Fruit fly (Drosophila melanogaster) whole organism, wandering third instar larva: ENCODE data around the gene PolQ.

Source experiments
- Abd-B ChIP-seq: fragments of >200 bp; optimal IDR thresholded peaks from 2 replicates; lab custom pipeline; 2017; ENCODE audit warnings: missing biosample characterization, missing genetic modification characterization
- CG32264 ChIP-seq: fragments of 200-800 bp; sonication (Bioruptor generic); optimal IDR thresholded peaks from 2 replicates; lab custom pipeline; 2016; ENCODE audit warnings: missing biosample characterization, missing genetic modification characterization
- CG9705 ChIP-seq: fragments of 200-800 bp; sonication (Bioruptor generic); optimal IDR thresholded peaks from 2 replicates; lab custom pipeline; 2018; ENCODE audit warnings: missing biosample characterization, mild to moderate bottlenecking, missing genetic modification characterization
- CrebA ChIP-seq: fragments of 200-800 bp; sonication (Bioruptor generic); optimal IDR thresholded peaks from 2 replicates; lab custom pipeline; 2016; ENCODE audit warnings: missing biosample characterization, mild to moderate bottlenecking, missing genetic modification characterization, borderline replicate concordance
- Dfd ChIP-seq: fragments of >200 bp; optimal IDR thresholded peaks from 2 replicates; lab custom pipeline; 2017; ENCODE audit warnings: missing biosample characterization, missing genetic modification characterization
- Dif ChIP-seq: fragments of 200-275, 200-300 bp; sonication (Bioruptor generic); optimal IDR thresholded peaks from 2 replicates; lab custom pipeline; 2018; ENCODE audit warnings: missing biosample characterization, missing genetic modification characterization; ENCODE audit not compliant: partially characterized antibody
- GATAd ChIP-seq: sonication (Bioruptor generic); optimal IDR thresholded peaks from 2 replicates; lab custom pipeline; 2016; ENCODE audit warnings: missing biosample characterization, missing genetic modification characterization
- HLH106 ChIP-seq: fragments of 200-800 bp; optimal IDR thresholded peaks from 3 replicates; lab custom pipeline; 2019; ENCODE audit warnings: missing biosample characterization, mild to moderate bottlenecking, missing genetic modification characterization, moderate library complexity
- Hnf4 ChIP-seq: fragments of 200-800 bp; sonication (Bioruptor generic); optimal IDR thresholded peaks from 2 replicates; lab custom pipeline; 2016; ENCODE audit warnings: missing biosample characterization, mild to moderate bottlenecking, missing genetic modification characterization
- Hr78 ChIP-seq: fragments of >200 bp; optimal IDR thresholded peaks from 2 replicates; lab custom pipeline; 2017; ENCODE audit warnings: missing biosample characterization, missing genetic modification characterization
- Hr83 ChIP-seq: fragments of 200-300 bp; sonication (Bioruptor generic); optimal IDR thresholded peaks from 2 replicates; lab custom pipeline; 2016; ENCODE audit warnings: missing biosample characterization, mild to moderate bottlenecking, missing genetic modification characterization, moderate library complexity; ENCODE audit not compliant: poor library complexity, severe bottlenecking
- Jra ChIP-seq: sonication (Bioruptor generic); optimal IDR thresholded peaks from 2 replicates; lab custom pipeline; 2016; ENCODE audit warnings: missing biosample characterization, missing genetic modification characterization
- Mio ChIP-seq: sonication (Bioruptor generic); optimal IDR thresholded peaks from 2 replicates; lab custom pipeline; 2016; ENCODE audit warnings: missing biosample characterization, missing genetic modification characterization
- Myc ChIP-seq: fragments of >200 bp; optimal IDR thresholded peaks from 2 replicates; lab custom pipeline; 2017
- N ChIP-seq: fragments of >200 bp; optimal IDR thresholded peaks from 2 replicates; lab custom pipeline; 2018; ENCODE audit warnings: missing biosample characterization, missing external identifiers, missing genetic modification characterization
- OdsH ChIP-seq: fragments of 200-800 bp; sonication (Bioruptor generic); optimal IDR thresholded peaks from 2 replicates; lab custom pipeline; 2016; ENCODE audit warnings: missing biosample characterization, mild to moderate bottlenecking, missing genetic modification characterization
- Rel ChIP-seq, 2 experiments: fragments of 200-800 bp; sonication (Bioruptor generic) in 1 of 2; optimal IDR thresholded peaks; 2 replicates in 1 of 2; 3 replicates in 1 of 2; lab custom pipeline; 2016 to 2019; ENCODE audit warnings: mild to moderate bottlenecking in 2 of 2, missing biosample characterization in 2 of 2, missing genetic modification characterization in 2 of 2, moderate library complexity in 1 of 2
- Sp1 ChIP-seq: fragments of 200-800 bp; sonication (Bioruptor generic); optimal IDR thresholded peaks from 3 replicates; lab custom pipeline; 2019; ENCODE audit warnings: missing biosample characterization, mild to moderate bottlenecking, missing genetic modification characterization, moderate library complexity
- Vsx2 ChIP-seq: fragments of 200-300, 225-300 bp; sonication (Bioruptor generic); optimal IDR thresholded peaks from 2 replicates; lab custom pipeline; 2018; ENCODE audit warnings: missing biosample characterization, missing genetic modification characterization; ENCODE audit not compliant: partially characterized antibody
- br ChIP-seq: fragments of 200-800 bp; sonication (Bioruptor generic); optimal IDR thresholded peaks from 2 replicates; lab custom pipeline; 2016; ENCODE audit warnings: missing biosample characterization, missing genetic modification characterization
- brk ChIP-seq: fragments of 200-800 bp; sonication (Bioruptor generic); optimal IDR thresholded peaks from 2 replicates; lab custom pipeline; 2016; ENCODE audit warnings: missing biosample characterization, mild to moderate bottlenecking, missing genetic modification characterization
- dl ChIP-seq, 2 experiments: fragments of 175-275, 200-275 bp in 1 of 2; fragments of 200-275 bp in 1 of 2; sonication (Bioruptor generic); optimal IDR thresholded peaks; lab custom pipeline; 2018; ENCODE audit warnings: mild to moderate bottlenecking in 2 of 2, missing biosample characterization in 2 of 2, missing genetic modification characterization in 2 of 2, moderate library complexity in 2 of 2; ENCODE audit not compliant: partially characterized antibody in 2 of 2, insufficient read depth in 1 of 2
- dmrt93B ChIP-seq: fragments of 200-800 bp; sonication (Bioruptor generic); optimal IDR thresholded peaks from 2 replicates; lab custom pipeline; 2018; ENCODE audit warnings: missing biosample characterization, mild to moderate bottlenecking, missing genetic modification characterization
- dsf ChIP-seq: sonication (Bioruptor generic); optimal IDR thresholded peaks from 2 replicates; lab custom pipeline; 2016; ENCODE audit warnings: missing biosample characterization, missing genetic modification characterization, borderline replicate concordance
- ey ChIP-seq: fragments of 200-800 bp; sonication (Bioruptor generic); optimal IDR thresholded peaks from 2 replicates; lab custom pipeline; 2016; ENCODE audit warnings: missing biosample characterization, missing genetic modification characterization
- foxo ChIP-seq, 2 experiments: fragments of 200-800 bp; sonication (Bioruptor generic); optimal IDR thresholded peaks; 2 replicates in 1 of 2; 3 replicates in 1 of 2; lab custom pipeline; 2016 to 2017; ENCODE audit warnings: missing biosample characterization in 2 of 2, missing genetic modification characterization in 2 of 2
- fru ChIP-seq: fragments of 200-800 bp; sonication (Bioruptor generic); optimal IDR thresholded peaks from 3 replicates; lab custom pipeline; 2016; ENCODE audit warnings: missing biosample characterization, mild to moderate bottlenecking, missing genetic modification characterization
- h ChIP-seq: fragments of 200-800 bp; sonication (Bioruptor generic); optimal IDR thresholded peaks from 3 replicates; lab custom pipeline; 2016; ENCODE audit warnings: missing biosample characterization, mild to moderate bottlenecking, missing genetic modification characterization
- jim ChIP-seq: fragments of 175-275, 200-325 bp; sonication (Bioruptor generic); optimal IDR thresholded peaks from 2 replicates; lab custom pipeline; 2016; ENCODE audit warnings: missing biosample characterization, mild to moderate bottlenecking, missing genetic modification characterization
- lola ChIP-seq: fragments of >200 bp; optimal IDR thresholded peaks from 2 replicates; lab custom pipeline; 2017; ENCODE audit warnings: missing biosample characterization, missing genetic modification characterization
- pan ChIP-seq: fragments of >200 bp; optimal IDR thresholded peaks from 2 replicates; lab custom pipeline; 2017
- psq ChIP-seq: fragments of 200-800 bp; sonication (Bioruptor generic); optimal IDR thresholded peaks from 3 replicates; lab custom pipeline; 2017; ENCODE audit warnings: missing biosample characterization, mild to moderate bottlenecking, missing genetic modification characterization, moderate library complexity
- rgr ChIP-seq: fragments of 200-800 bp; sonication (Bioruptor generic); optimal IDR thresholded peaks from 3 replicates; lab custom pipeline; 2016; ENCODE audit warnings: missing biosample characterization, mild to moderate bottlenecking, missing genetic modification characterization
- sage ChIP-seq: fragments of 200-800 bp; sonication (Bioruptor generic); optimal IDR thresholded peaks from 2 replicates; lab custom pipeline; 2016; ENCODE audit warnings: missing biosample characterization, mild to moderate bottlenecking, missing genetic modification characterization
- sv ChIP-seq: fragments of 200-800 bp; sonication (Bioruptor generic); optimal IDR thresholded peaks from 3 replicates; lab custom pipeline; 2016; ENCODE audit warnings: missing biosample characterization, missing genetic modification characterization
- tai ChIP-seq: sonication (Bioruptor generic); optimal IDR thresholded peaks from 2 replicates; lab custom pipeline; 2016; ENCODE audit warnings: missing biosample characterization, missing genetic modification characterization
- usp ChIP-seq: fragments of >200 bp; optimal IDR thresholded peaks from 2 replicates; lab custom pipeline; 2017; ENCODE audit warnings: missing biosample characterization, missing genetic modification characterization
- woc ChIP-seq: sonication (Bioruptor generic); optimal IDR thresholded peaks from 2 replicates; lab custom pipeline; 2016; ENCODE audit warnings: missing biosample characterization, mild to moderate bottlenecking, missing genetic modification characterization

The PolQ gene

dm6 chr3R:12720344-12721200 is 8.5 kb upstream of the PolQ start:
- TF ChIP-seq N (GFP tag; lab: Kevin White, UChicago), result no peak
- peak; percentile 15 for TF ChIP-seq woc (GFP tag; lab: Kevin White, UChicago)
- TF ChIP-seq Hr78 (GFP tag; lab: Kevin White, UChicago), result no peak
- no peak for TF ChIP-seq usp
- TF ChIP-seq pan, result no peak
- no peak for TF ChIP-seq Dif (GFP tag; lab: Kevin White, UChicago)
- no peak for TF ChIP-seq h (GFP tag; lab: Kevin White, UChicago)
- TF ChIP-seq GATAd (GFP tag; lab: Kevin White, UChicago), result no peak
- no peak for TF ChIP-seq CG9705 (GFP tag; lab: Kevin White, UChicago)
- peak; percentile 41 for TF ChIP-seq CrebA (GFP tag; lab: Kevin White, UChicago)
- no peak for TF ChIP-seq dl (GFP tag; optimal IDR thresholded peaks at IDR 0.05; lab: Kevin White, UChicago; ENCODE audit: insufficient read depth in 1 of 2, partially characterized antibody in 2 of 2)
- TF ChIP-seq jim (GFP tag; lab: Kevin White, UChicago), result no peak
- no peak for TF ChIP-seq Sp1 (GFP tag; lab: Kevin White, UChicago)
- TF ChIP-seq lola (GFP tag; lab: Kevin White, UChicago), result no peak
- TF ChIP-seq CG32264 (GFP tag; lab: Kevin White, UChicago), result no peak
- TF ChIP-seq tai, result no peak
- TF ChIP-seq Hnf4 (GFP tag; lab: Kevin White, UChicago), result peak; percentile 14
- TF ChIP-seq Dfd, result no peak
- no peak for TF ChIP-seq foxo (GFP tag; optimal IDR thresholded peaks at IDR 0.05; lab: Kevin White, UChicago)
- no peak for TF ChIP-seq br (GFP tag; lab: Kevin White, UChicago)
- no peak for TF ChIP-seq brk
- TF ChIP-seq psq (GFP tag; lab: Kevin White, UChicago), result no peak

dm6 chr3R:12719627-12720343 is 7.7 kb upstream of the PolQ start:
- TF ChIP-seq ey (GFP tag; lab: Kevin White, UChicago) (no peak), CG32264 (GFP tag; lab: Kevin White, UChicago) (no peak), dmrt93B (GFP tag; lab: Kevin White, UChicago) (peak; percentile 38), usp (no peak), Abd-B (GFP tag; lab: Kevin White, UChicago) (no peak), sage (GFP tag; lab: Kevin White, UChicago) (peak; percentile 18), dl (GFP tag; optimal IDR thresholded peaks at IDR 0.05; lab: Kevin White, UChicago; ENCODE audit: insufficient read depth in 1 of 2, partially characterized antibody in 2 of 2) (peak; percentile 77 to 83), CG9705 (GFP tag; lab: Kevin White, UChicago) (no peak), N (GFP tag; lab: Kevin White, UChicago) (no peak), Hnf4 (GFP tag; lab: Kevin White, UChicago) (no peak), sv (GFP tag; lab: Kevin White, UChicago) (no peak), Sp1 (GFP tag; lab: Kevin White, UChicago) (peak; percentile 52), jim (GFP tag; lab: Kevin White, UChicago) (no peak), woc (GFP tag; lab: Kevin White, UChicago) (peak; percentile 46), Rel (GFP tag; optimal IDR thresholded peaks at IDR 0.05; lab: Kevin White, UChicago) (no peak), Rel (tag; optimal IDR thresholded peaks at IDR 0.05; lab: Kevin White, UChicago) (peak; percentile 57), Vsx2 (GFP tag; lab: Kevin White, UChicago) (peak; percentile 51), Mio (GFP tag; lab: Kevin White, UChicago) (no peak), GATAd (GFP tag; lab: Kevin White, UChicago) (no peak), br (GFP tag; lab: Kevin White, UChicago) (no peak), HLH106 (tag; lab: Kevin White, UChicago) (peak; percentile 59), OdsH (peak; percentile 27), psq (GFP tag; lab: Kevin White, UChicago) (peak; percentile 62), tai (no peak), dsf (GFP tag; lab: Kevin White, UChicago) (no peak), brk (no peak), pan (no peak), h (GFP tag; lab: Kevin White, UChicago) (peak; percentile 62), Dif (GFP tag; lab: Kevin White, UChicago) (peak; percentile 72), Myc (lab: Kevin White, UChicago) (no peak), rgr (GFP tag; lab: Kevin White, UChicago) (peak; percentile 39), CrebA (GFP tag; lab: Kevin White, UChicago) (peak; percentile 63), Hr78 (GFP tag; lab: Kevin White, UChicago) (no peak), foxo (GFP tag; optimal IDR thresholded peaks at IDR 0.05; lab: Kevin White, UChicago) (peak in 1 of 2 experiments; percentile 68), lola (GFP tag; lab: Kevin White, UChicago) (no peak), Dfd (no peak), fru (GFP tag; lab: Kevin White, UChicago) (peak; percentile 36), Hr83 (GFP tag; lab: Kevin White, UChicago) (peak; percentile 71), Jra (no peak)
- TF ChIP-seq, all 38 proteins: peak for 17
